Worm (Caenorhabditis elegans) whole organism, L4/young adult: Measurements from ENCODE around the gene ent-2.

Experiments used
- W03F9.2 ChIP-seq: fragments of 150-350 bp; optimal IDR thresholded peaks from 2 replicates; lab custom pipeline; 2014; ENCODE audit warnings: missing biosample characterization, missing genetic modification characterization
- dao-5 ChIP-seq: sonication (generic microtip); optimal IDR thresholded peaks from 2 replicates; lab custom pipeline; 2016; ENCODE audit warnings: missing genotype, missing genetic modification characterization, moderate library complexity, missing compliant biosample characterization
- him-1 ChIP-seq: sonication (generic microtip); optimal IDR thresholded peaks from 2 replicates; lab custom pipeline; 2016; ENCODE audit warnings: missing genotype, missing genetic modification reagents, missing genetic modification characterization, missing compliant biosample characterization

ce11 chrX:15554910-15555309 is 46.0 kb upstream of the ent-2 start:
- TF ChIP-seq him-1 (tag; lab: Kevin White, UChicago) (no peak), dao-5 (tag; lab: Kevin White, UChicago) (no peak), W03F9.2 (tag; lab: Kevin White, UChicago) (no peak)
